Worm (Caenorhabditis elegans) whole organism, late embryonic: Measurements from ENCODE around the gene elo-7.

Experiments
- C08G9.2 ChIP-seq: sonication (generic microtip); optimal IDR thresholded peaks from 2 replicates; lab custom pipeline; 2016; ENCODE audit warnings: mild to moderate bottlenecking, missing genetic modification characterization, moderate library complexity, missing compliant biosample characterization
- F13H6.1 ChIP-seq: sonication (generic microtip); optimal IDR thresholded peaks from 2 replicates; lab custom pipeline; 2016; ENCODE audit warnings: missing genetic modification characterization, missing compliant biosample characterization
- K02D7.2 ChIP-seq: sonication (generic microtip); optimal IDR thresholded peaks from 2 replicates; lab custom pipeline; 2017; ENCODE audit warnings: mild to moderate bottlenecking, missing genetic modification characterization, missing compliant biosample characterization
- K09A11.1 ChIP-seq: sonication (generic microtip); optimal IDR thresholded peaks from 2 replicates; lab custom pipeline; 2017; ENCODE audit warnings: antibody characterized with exemption, mild to moderate bottlenecking, missing genetic modification characterization, missing compliant biosample characterization; ENCODE audit not compliant: insufficient read depth
- Y22D7AL.16 ChIP-seq: sonication (generic microtip); optimal IDR thresholded peaks from 2 replicates; lab custom pipeline; 2016; ENCODE audit warnings: missing genetic modification characterization, missing compliant biosample characterization
- ama-1 ChIP-seq: fragments of 150-350 bp; optimal IDR thresholded peaks from 2 replicates; lab custom pipeline; 2014
- ceh-18 ChIP-seq: sonication (generic microtip); optimal IDR thresholded peaks from 2 replicates; lab custom pipeline; 2016; ENCODE audit warnings: missing genetic modification characterization, missing compliant biosample characterization
- ceh-2 ChIP-seq: sonication (generic microtip); optimal IDR thresholded peaks from 2 replicates; lab custom pipeline; 2016; ENCODE audit warnings: missing genotype, missing genetic modification characterization, missing compliant biosample characterization
- ceh-22 ChIP-seq: sonication (generic microtip); optimal IDR thresholded peaks from 2 replicates; lab custom pipeline; 2017; ENCODE audit warnings: missing biosample characterization, missing genetic modification characterization
- ceh-34 ChIP-seq: sonication (generic microtip); optimal IDR thresholded peaks from 2 replicates; lab custom pipeline; 2016; ENCODE audit warnings: mild to moderate bottlenecking, missing genetic modification characterization, missing compliant biosample characterization
- ceh-45 ChIP-seq: fragments of 200-800 bp; sonication (Bioruptor generic); IDR thresholded peaks from 2 replicates; pipeline ENCODE4 v1.3.6; 2022; ENCODE audit warnings: missing genetic modification reagents, missing genetic modification characterization, missing compliant biosample characterization
- che-1 ChIP-seq: sonication (generic microtip); optimal IDR thresholded peaks from 2 replicates; lab custom pipeline; 2016; ENCODE audit warnings: mild to moderate bottlenecking, missing genetic modification characterization, missing compliant biosample characterization
- dve-1 ChIP-seq: sonication (generic microtip); optimal IDR thresholded peaks from 2 replicates; lab custom pipeline; 2017; ENCODE audit warnings: antibody characterized with exemption, mild to moderate bottlenecking, missing genetic modification characterization, missing compliant biosample characterization
- elt-4 ChIP-seq: sonication (generic microtip); optimal IDR thresholded peaks from 2 replicates; lab custom pipeline; 2016; ENCODE audit warnings: missing genetic modification characterization, missing compliant biosample characterization
- eyg-1 ChIP-seq: sonication (generic microtip); optimal IDR thresholded peaks from 2 replicates; lab custom pipeline; 2016; ENCODE audit warnings: missing genotype, missing genetic modification characterization, missing compliant biosample characterization
- fax-1 ChIP-seq: sonication (generic microtip); optimal IDR thresholded peaks from 2 replicates; lab custom pipeline; 2016; ENCODE audit warnings: missing genotype, missing genetic modification characterization, missing compliant biosample characterization
- fkh-10 ChIP-seq: fragments of 150-350 bp; optimal IDR thresholded peaks from 2 replicates; lab custom pipeline; 2014; ENCODE audit warnings: missing biosample characterization, missing genetic modification reagents, missing genetic modification characterization
- gmeb-2 ChIP-seq: sonication (generic microtip); optimal IDR thresholded peaks from 2 replicates; lab custom pipeline; 2016; ENCODE audit warnings: missing genetic modification characterization, inconsistent platforms, missing compliant biosample characterization
- hlh-13 ChIP-seq: fragments of 200-800 bp; sonication (Bioruptor generic); optimal IDR thresholded peaks from 2 replicates; lab custom pipeline; 2018; ENCODE audit warnings: mild to moderate bottlenecking, missing genetic modification characterization, missing compliant biosample characterization
- hlh-15 ChIP-seq: sonication (generic microtip); optimal IDR thresholded peaks from 2 replicates; lab custom pipeline; 2016; ENCODE audit warnings: missing genetic modification characterization, missing compliant biosample characterization
- hlh-30 ChIP-seq: sonication (generic microtip); optimal IDR thresholded peaks from 2 replicates; lab custom pipeline; 2017; ENCODE audit warnings: antibody characterized with exemption, missing genetic modification characterization, missing compliant biosample characterization; ENCODE audit not compliant: insufficient read depth
- hlh-6 ChIP-seq: sonication (generic microtip); optimal IDR thresholded peaks from 2 replicates; lab custom pipeline; 2016; ENCODE audit warnings: missing genotype, missing genetic modification characterization, missing compliant biosample characterization
- hlh-8 ChIP-seq: sonication (generic microtip); optimal IDR thresholded peaks from 2 replicates; lab custom pipeline; 2016; ENCODE audit warnings: missing genotype, missing genetic modification characterization, missing compliant biosample characterization
- madf-2 ChIP-seq: sonication (generic microtip); optimal IDR thresholded peaks from 2 replicates; lab custom pipeline; 2017; ENCODE audit warnings: missing genetic modification characterization, missing compliant biosample characterization
- mec-3 ChIP-seq: sonication (generic microtip); optimal IDR thresholded peaks from 2 replicates; lab custom pipeline; 2016; ENCODE audit warnings: borderline replicate concordance, missing genetic modification characterization, missing compliant biosample characterization
- nhr-11 ChIP-seq: fragments of 150-350 bp; optimal IDR thresholded peaks from 2 replicates; lab custom pipeline; 2014; ENCODE audit warnings: missing biosample characterization, missing genetic modification characterization
- nhr-232 ChIP-seq: sonication (generic microtip); optimal IDR thresholded peaks from 2 replicates; lab custom pipeline; 2016; ENCODE audit warnings: missing genetic modification characterization, missing compliant biosample characterization
- pag-3 ChIP-seq: sonication (generic microtip); optimal IDR thresholded peaks from 2 replicates; lab custom pipeline; 2016; ENCODE audit warnings: missing compliant biosample characterization, missing genetic modification characterization, borderline replicate concordance
- pat-9 ChIP-seq: fragments of 200-800 bp; sonication (Bioruptor generic); optimal IDR thresholded peaks from 2 replicates; lab custom pipeline; 2018; ENCODE audit warnings: mild to moderate bottlenecking, missing genetic modification characterization, moderate library complexity, missing compliant biosample characterization
- pax-1 ChIP-seq: fragments of 150-350 bp; optimal IDR thresholded peaks from 2 replicates; lab custom pipeline; 2014; ENCODE audit warnings: missing biosample characterization, missing genetic modification characterization
- pqm-1 ChIP-seq: sonication (generic microtip); optimal IDR thresholded peaks from 2 replicates; lab custom pipeline; 2016; ENCODE audit warnings: missing genetic modification characterization, missing compliant biosample characterization
- pros-1 ChIP-seq: fragments of 150-350 bp; optimal IDR thresholded peaks from 2 replicates; lab custom pipeline; 2014; ENCODE audit warnings: missing biosample characterization, missing genetic modification reagents, missing genetic modification characterization
- rnt-1 ChIP-seq: sonication (generic microtip); optimal IDR thresholded peaks from 2 replicates; lab custom pipeline; 2016; ENCODE audit warnings: missing genetic modification characterization, missing compliant biosample characterization
- sox-4 ChIP-seq: sonication (generic microtip); optimal IDR thresholded peaks from 2 replicates; lab custom pipeline; 2017; ENCODE audit warnings: mild to moderate bottlenecking, missing genetic modification characterization, inconsistent platforms, missing compliant biosample characterization
- syd-9 ChIP-seq: sonication (generic microtip); optimal IDR thresholded peaks from 2 replicates; lab custom pipeline; 2016; ENCODE audit warnings: mild to moderate bottlenecking, missing genetic modification characterization, moderate library complexity, missing compliant biosample characterization
- tbx-2 ChIP-seq: sonication (generic microtip); optimal IDR thresholded peaks from 2 replicates; lab custom pipeline; 2016; ENCODE audit warnings: missing genetic modification characterization, missing compliant biosample characterization
- ttx-3 ChIP-seq: sonication (generic microtip); optimal IDR thresholded peaks from 2 replicates; lab custom pipeline; 2016; ENCODE audit warnings: missing genetic modification reagents, missing genetic modification characterization, missing compliant biosample characterization
- ztf-16 ChIP-seq: sonication (generic microtip); optimal IDR thresholded peaks from 2 replicates; lab custom pipeline; 2017; ENCODE audit warnings: missing genetic modification characterization, missing compliant biosample characterization

elo-7 gene

ce11 chrIV:9534342-9534741 lies 4.6 kb downstream of the elo-7 start:
- no peak for TF ChIP-seq rnt-1
- TF ChIP-seq K02D7.2 (tag; lab: Kevin White, UChicago) = no peak
- no peak for TF ChIP-seq hlh-15 (tag; lab: Kevin White, UChicago)
- peak; percentile 78 for TF ChIP-seq hlh-30 (tag; lab: Kevin White, UChicago)
- no peak for TF ChIP-seq pqm-1 (tag; lab: Kevin White, UChicago)
- TF ChIP-seq mec-3 (tag; lab: Kevin White, UChicago) = no peak

- TF ChIP-seq K09A11.1 (tag; lab: Kevin White, UChicago) = no peak
- TF ChIP-seq dve-1 (tag; lab: Kevin White, UChicago) = no peak
- no peak for TF ChIP-seq syd-9 (tag; lab: Kevin White, UChicago)
- TF ChIP-seq nhr-232 (tag; lab: Kevin White, UChicago) = no peak
- no peak for TF ChIP-seq nhr-11 (tag; lab: Kevin White, UChicago)
- no peak for TF ChIP-seq pat-9
- no peak for TF ChIP-seq hlh-13 (GFP tag; lab: Kevin White, UChicago)
- TF ChIP-seq hlh-8 = no peak
- no peak for TF ChIP-seq fkh-10 (GFP tag; lab: Kevin White, UChicago)
- TF ChIP-seq ama-1 (lab: Kevin White, UChicago) = no peak
- TF ChIP-seq ceh-22 (tag; lab: Kevin White, UChicago) = no peak
- no peak for TF ChIP-seq C08G9.2 (tag; lab: Kevin White, UChicago)
- TF ChIP-seq che-1 (tag; lab: Kevin White, UChicago) = no peak
- TF ChIP-seq F13H6.1 (tag; lab: Kevin White, UChicago) = no peak
- TF ChIP-seq madf-2 (tag; lab: Kevin White, UChicago) = no peak
- TF ChIP-seq ceh-34 (tag; lab: Kevin White, UChicago) = no peak
- TF ChIP-seq rnt-1 = no peak
- no peak for TF ChIP-seq fax-1 (tag; lab: Kevin White, UChicago)
- no peak for TF ChIP-seq Y22D7AL.16 (tag; lab: Kevin White, UChicago)
- no peak for TF ChIP-seq ceh-18 (tag; lab: Kevin White, UChicago)
Measured at ce11 chrIV:9535105-9535504, 5.4 kb downstream of the elo-7 start.

- TF ChIP-seq fkh-10 (GFP tag; lab: Kevin White, UChicago) = no peak
- no peak for TF ChIP-seq ttx-3
- no peak for TF ChIP-seq sox-4 (tag; lab: Kevin White, UChicago)
- TF ChIP-seq pag-3 (tag; lab: Kevin White, UChicago) = no peak
- no peak for TF ChIP-seq ceh-34 (tag; lab: Kevin White, UChicago)
- no peak for TF ChIP-seq gmeb-2 (tag; lab: Kevin White, UChicago)
- no peak for TF ChIP-seq ztf-16 (tag; lab: Kevin White, UChicago)
- TF ChIP-seq pax-1 (tag; lab: Kevin White, UChicago) = no peak
- TF ChIP-seq ceh-2 (tag; lab: Kevin White, UChicago) = no peak
- no peak for TF ChIP-seq hlh-30 (tag; lab: Kevin White, UChicago)
- TF ChIP-seq C08G9.2 (tag; lab: Kevin White, UChicago) = no peak
- TF ChIP-seq tbx-2 = no peak
- no peak for TF ChIP-seq eyg-1 (tag; lab: Kevin White, UChicago)
- no peak for TF ChIP-seq fax-1 (tag; lab: Kevin White, UChicago)
- TF ChIP-seq hlh-6 (tag; lab: Kevin White, UChicago) = no peak
- TF ChIP-seq che-1 (tag; lab: Kevin White, UChicago) = no peak
- TF ChIP-seq nhr-232 (tag; lab: Kevin White, UChicago) = no peak
- no peak for TF ChIP-seq pros-1 (tag; lab: Kevin White, UChicago)
- no peak for TF ChIP-seq elt-4 (tag; lab: Kevin White, UChicago)
- TF ChIP-seq ceh-45 = no peak
- TF ChIP-seq, all 69 proteins: peak for 0
Measured at ce11 chrIV:9536124-9536523, 6.4 kb downstream of the elo-7 start.
